Worm (Caenorhabditis elegans) whole organism, late embryonic: Measurements from ENCODE around the gene C06E2.1.

Source experiments
- ama-1 ChIP-seq: fragments of 150-350 bp; optimal IDR thresholded peaks from 2 replicates; lab custom pipeline; 2014
- ceh-2 ChIP-seq: sonication (generic microtip); optimal IDR thresholded peaks from 2 replicates; lab custom pipeline; 2016; ENCODE audit warnings: missing genotype, missing genetic modification characterization, missing compliant biosample characterization
- ceh-30 ChIP-seq: fragments of 150-350 bp; optimal IDR thresholded peaks from 2 replicates; lab custom pipeline; 2014; ENCODE audit warnings: missing biosample characterization, missing genetic modification characterization
- ceh-45 ChIP-seq: fragments of 200-800 bp; sonication (Bioruptor generic); IDR thresholded peaks from 2 replicates; pipeline ENCODE4 v1.3.6; 2022; ENCODE audit warnings: missing genetic modification reagents, missing genetic modification characterization, missing compliant biosample characterization

DNA sequence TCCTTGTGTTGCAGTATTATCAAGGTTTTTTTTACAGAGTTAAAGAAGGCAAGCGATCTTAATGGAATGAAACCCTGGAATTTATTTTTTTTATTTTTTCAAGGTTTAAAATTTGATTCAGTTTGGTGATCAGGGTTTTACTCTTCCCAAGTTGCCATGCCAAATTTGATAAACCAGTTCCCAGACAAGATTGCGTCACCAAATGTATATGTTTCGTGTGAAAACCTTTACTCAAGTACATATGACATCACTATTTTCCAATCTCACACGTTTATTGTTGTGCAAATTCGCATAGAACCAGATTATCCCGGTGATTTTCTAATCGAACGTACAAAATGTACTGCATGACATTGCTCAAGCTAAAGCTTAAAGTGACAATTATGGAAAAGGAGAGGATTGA is 4.1 kb upstream of the C06E2.1 start:
- TF ChIP-seq ceh-45 (GFP tag; lab: Robert Waterston, UW) (no peak), ama-1 (lab: Kevin White, UChicago) (no peak), ceh-2 (no peak), ceh-30 (no peak)
